Worm (Caenorhabditis elegans) whole organism, L4/young adult: ENCODE data around the gene F55G7.1.

Source experiments
- W03F9.2 ChIP-seq: fragments of 150-350 bp; optimal IDR thresholded peaks from 2 replicates; lab custom pipeline; 2014; ENCODE audit warnings: missing biosample characterization, missing genetic modification characterization
- dao-5 ChIP-seq: sonication (generic microtip); optimal IDR thresholded peaks from 2 replicates; lab custom pipeline; 2016; ENCODE audit warnings: missing genotype, missing genetic modification characterization, moderate library complexity, missing compliant biosample characterization
- him-1 ChIP-seq: sonication (generic microtip); optimal IDR thresholded peaks from 2 replicates; lab custom pipeline; 2016; ENCODE audit warnings: missing genotype, missing genetic modification reagents, missing genetic modification characterization, missing compliant biosample characterization

Gene F55G7.1

ce11 chrX:11969085-11969484 lies 44.9 kb downstream of the F55G7.1 start:
- no peak for TF ChIP-seq him-1 (tag; lab: Kevin White, UChicago)

- TF ChIP-seq dao-5 (tag; lab: Kevin White, UChicago) = no peak
- no peak for TF ChIP-seq him-1 (tag; lab: Kevin White, UChicago)
- TF ChIP-seq W03F9.2 (tag; lab: Kevin White, UChicago) = no peak
Observed at ce11 chrX:11969554-11969953, 45.3 kb downstream of the F55G7.1 start.

- TF ChIP-seq W03F9.2 (tag; lab: Kevin White, UChicago) = no peak
- no peak for TF ChIP-seq dao-5 (tag; lab: Kevin White, UChicago)
Observed at ce11 chrX:11971323-11971722, 47.1 kb downstream of the F55G7.1 start.

ce11 chrX:11974629-11975085 lies 50.4 kb downstream of the F55G7.1 start, which contains the start of gene set-6:
set-6 (minus strand) TSS chrX:11974679.
- TF ChIP-seq him-1 (tag; lab: Kevin White, UChicago) (no peak), dao-5 (tag; lab: Kevin White, UChicago) (no peak), W03F9.2 (tag; lab: Kevin White, UChicago) (no peak)
